Worm (Caenorhabditis elegans) whole organism, L3 larva: ENCODE measurements around the gene F29C4.4.

ENCODE experiments used
- R02D3.7 ChIP-seq: fragments of 150-350 bp; optimal IDR thresholded peaks from 2 replicates; lab custom pipeline; 2014; ENCODE audit warnings: missing biosample characterization, missing genetic modification characterization
- aly-2 ChIP-seq: fragments of 150-350 bp; optimal IDR thresholded peaks from 2 replicates; lab custom pipeline; 2014; ENCODE audit warnings: missing biosample characterization, missing genetic modification characterization
- ama-1 ChIP-seq: fragments of 150-350 bp; optimal IDR thresholded peaks from 2 replicates; lab custom pipeline; 2018
- ceh-9 ChIP-seq: sonication (generic microtip); optimal IDR thresholded peaks from 2 replicates; lab custom pipeline; 2018; ENCODE audit warnings: missing biosample characterization, missing genetic modification characterization
- elt-2 ChIP-seq: sonication (generic microtip); optimal IDR thresholded peaks from 2 replicates; lab custom pipeline; 2016; ENCODE audit warnings: missing genetic modification reagents, mild to moderate bottlenecking, missing genetic modification characterization, missing compliant biosample characterization
- lin-39 ChIP-seq: fragments of 150-350 bp; optimal IDR thresholded peaks from 2 replicates; lab custom pipeline; 2018; ENCODE audit warnings: missing biosample characterization, missing genetic modification reagents, missing genetic modification characterization
- sea-2 ChIP-seq: fragments of 150-350 bp; sonication (generic microtip); optimal IDR thresholded peaks from 4 replicates; lab custom pipeline; 2014; ENCODE audit warnings: missing biosample characterization, missing genetic modification reagents, missing genetic modification characterization

DNA sequence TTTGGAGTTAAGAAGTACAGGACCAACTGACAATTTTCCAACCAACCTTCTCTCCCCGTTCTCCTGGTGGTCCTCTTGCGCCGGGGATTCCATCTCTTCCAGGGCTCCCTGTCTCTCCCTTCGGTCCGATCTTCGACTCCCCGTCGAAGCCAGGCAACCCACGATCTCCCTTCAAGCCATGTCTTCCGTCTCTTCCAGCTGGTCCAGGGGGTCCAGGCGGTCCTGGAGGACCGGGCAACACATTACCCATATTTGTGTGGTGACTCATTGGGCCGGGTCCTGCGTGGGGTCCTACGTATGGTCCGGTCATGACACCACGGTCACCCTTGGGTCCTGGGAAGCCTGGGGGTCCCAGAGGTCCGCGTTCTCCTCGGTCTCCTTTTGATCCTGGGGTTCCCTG, 29.5 kb downstream of the F29C4.4 start:
- TF ChIP-seq lin-39 (tag; lab: Kevin White, UChicago): no peak
- TF ChIP-seq sea-2: no peak
- TF ChIP-seq elt-2 (tag; lab: Kevin White, UChicago): no peak
- no peak for TF ChIP-seq ceh-9 (tag; lab: Kevin White, UChicago)
- no peak for TF ChIP-seq ama-1 (lab: Kevin White, UChicago)
- no peak for TF ChIP-seq aly-2 (tag; lab: Kevin White, UChicago)
- no peak for TF ChIP-seq R02D3.7 (tag; lab: Kevin White, UChicago)
